Worm (Caenorhabditis elegans): Measurements from ENCODE around the gene nhr-45.

nhr-45 gene

ce11 chrX:4662293-4662825, 2.2 kb upstream of the nhr-45 start (continued):
- no peak for TF ChIP-seq nhr-237 (tag; optimal IDR thresholded peaks at IDR 0.05)

ce11 chrX:4658706-4659105, 1.4 kb downstream of the nhr-45 start:
- TF ChIP-seq lin-39 (tag; optimal IDR thresholded peaks at IDR 0.05) (no peak), elt-2 (tag; optimal IDR thresholded peaks at IDR 0.05) (peak; percentile 40)

- TF ChIP-seq ceh-9 (tag; optimal IDR thresholded peaks at IDR 0.05) (no peak), eor-1 (tag; optimal IDR thresholded peaks at IDR 0.05) (no peak), mdl-1 (tag; optimal IDR thresholded peaks at IDR 0.05) (no peak), ZK546.5 (tag; optimal IDR thresholded peaks at IDR 0.05) (no peak), daf-12 (tag; optimal IDR thresholded peaks at IDR 0.05) (no peak), ceh-28 (tag; optimal IDR thresholded peaks at IDR 0.05) (no peak), elt-3 (tag; optimal IDR thresholded peaks at IDR 0.05) (no peak), lin-15B (tag; optimal IDR thresholded peaks at IDR 0.05) (no peak), nhr-67 (tag; optimal IDR thresholded peaks at IDR 0.05) (no peak), pqm-1 (tag; optimal IDR thresholded peaks at IDR 0.05) (no peak), lsy-12 (tag; optimal IDR thresholded peaks at IDR 0.05) (no peak), jun-1 (tag; optimal IDR thresholded peaks at IDR 0.05) (no peak), aly-2 (tag; optimal IDR thresholded peaks at IDR 0.05) (no peak), sea-2 (GFP tag; optimal IDR thresholded peaks at IDR 0.05) (no peak), ztf-11 (tag; optimal IDR thresholded peaks at IDR 0.05) (no peak), ceh-82 (tag; optimal IDR thresholded peaks at IDR 0.05) (no peak), pha-4 (tag; optimal IDR thresholded peaks at IDR 0.05) (no peak), elt-2 (tag; optimal IDR thresholded peaks at IDR 0.05) (no peak), egl-27 (tag; optimal IDR thresholded peaks at IDR 0.05) (no peak)
Measured at ce11 chrX:4658303-4658702, 1.8 kb downstream of the nhr-45 start.

ce11 chrX:4657577-4657976, 2.5 kb downstream of the nhr-45 start:
- no peak for TF ChIP-seq nhr-25 (tag; optimal IDR thresholded peaks at IDR 0.05)
- TF ChIP-seq lsy-12 (tag; optimal IDR thresholded peaks at IDR 0.05) = no peak
- TF ChIP-seq nhr-23 (tag; optimal IDR thresholded peaks at IDR 0.05) = no peak
- no peak for TF ChIP-seq fkh-2 (tag; optimal IDR thresholded peaks at IDR 0.05)
- no peak for TF ChIP-seq R02D3.7 (tag; optimal IDR thresholded peaks at IDR 0.05)
- no peak for TF ChIP-seq unc-62 (GFP tag; optimal IDR thresholded peaks at IDR 0.05)
- no peak for TF ChIP-seq egl-27 (tag; optimal IDR thresholded peaks at IDR 0.05)
- TF ChIP-seq eor-1 (tag; optimal IDR thresholded peaks at IDR 0.05) = no peak
- no peak for TF ChIP-seq egl-5 (tag; optimal IDR thresholded peaks at IDR 0.05)
- no peak for TF ChIP-seq pqm-1 (tag; optimal IDR thresholded peaks at IDR 0.05)
- no peak for TF ChIP-seq nhr-11 (tag; optimal IDR thresholded peaks at IDR 0.05)
- no peak for TF ChIP-seq lin-15B (tag; optimal IDR thresholded peaks at IDR 0.05)
- TF ChIP-seq skn-1 (tag; optimal IDR thresholded peaks at IDR 0.05) = no peak
- TF ChIP-seq nhr-77 (tag; optimal IDR thresholded peaks at IDR 0.05) = no peak
- TF ChIP-seq nhr-237 (tag; optimal IDR thresholded peaks at IDR 0.05) = no peak
- no peak for TF ChIP-seq lin-39 (tag; optimal IDR thresholded peaks at IDR 0.05)
- TF ChIP-seq daf-12 (tag; optimal IDR thresholded peaks at IDR 0.05) = no peak

ce11 chrX:4654057-4654456, 6.1 kb downstream of the nhr-45 start, which contains the start of gene ceh-1:
ceh-1 (minus strand) TSS chrX:4654157.
- TF ChIP-seq mdl-1 (tag; optimal IDR thresholded peaks at IDR 0.05) (no peak), pqm-1 (tag; optimal IDR thresholded peaks at IDR 0.05) (no peak), nhr-76 (tag; optimal IDR thresholded peaks at IDR 0.05) (no peak), aly-2 (tag; optimal IDR thresholded peaks at IDR 0.05) (no peak), elt-2 (tag; optimal IDR thresholded peaks at IDR 0.05) (no peak), R02D3.7 (tag; optimal IDR thresholded peaks at IDR 0.05) (no peak), nhr-237 (tag; optimal IDR thresholded peaks at IDR 0.05) (no peak), pha-4 (tag; optimal IDR thresholded peaks at IDR 0.05) (no peak), ceh-16 (tag; optimal IDR thresholded peaks at IDR 0.05) (no peak), eor-1 (tag; optimal IDR thresholded peaks at IDR 0.05) (no peak), egl-5 (tag; optimal IDR thresholded peaks at IDR 0.05) (no peak), jun-1 (tag; optimal IDR thresholded peaks at IDR 0.05) (no peak), ztf-4 (tag; optimal IDR thresholded peaks at IDR 0.05) (no peak), fkh-10 (GFP tag; optimal IDR thresholded peaks at IDR 0.05) (no peak)

Data from whole organism, L3 larva.